Fruit fly (Drosophila melanogaster): Measurements from ENCODE around the gene CG1677.

CG1677 gene

dm6 chrX:7300356-7300721 is 105.3 kb downstream of the CG1677 start (continued):
- TF ChIP-seq vri (GFP tag; optimal IDR thresholded peaks at IDR 0.05) (no peak), CG10631 (GFP tag; optimal IDR thresholded peaks at IDR 0.05) (peak; percentile 10), net (GFP tag; optimal IDR thresholded peaks at IDR 0.05) (peak; percentile 44), Sox15 (GFP tag; optimal IDR thresholded peaks at IDR 0.05) (no peak), topi (GFP tag; optimal IDR thresholded peaks at IDR 0.05) (peak; percentile 19), Ets96B (tag; optimal IDR thresholded peaks at IDR 0.05) (peak; percentile 49), CG8632 (GFP tag; optimal IDR thresholded peaks at IDR 0.05) (no peak), Lpt (GFP tag; optimal IDR thresholded peaks at IDR 0.05) (no peak), CG11762 (GFP tag; optimal IDR thresholded peaks at IDR 0.05; ENCODE audit: insufficient read depth) (no peak), CG4318 (GFP tag; optimal IDR thresholded peaks at IDR 0.05) (no peak), CG6808 (GFP tag; optimal IDR thresholded peaks at IDR 0.05) (peak; percentile 29), salr (GFP tag; optimal IDR thresholded peaks at IDR 0.05) (peak in 1 of 2 experiments; percentile 39), CG10669 (GFP tag; optimal IDR thresholded peaks at IDR 0.05) (peak; percentile 58), Hr4 (GFP tag; optimal IDR thresholded peaks at IDR 0.05) (peak; percentile 15), Sox14 (GFP tag; optimal IDR thresholded peaks at IDR 0.05) (peak; percentile 27), CG31627 (GFP tag; optimal IDR thresholded peaks at IDR 0.05) (peak; percentile 33), CG32006 (GFP tag; optimal IDR thresholded peaks at IDR 0.05) (peak; percentile 39), CG9139 (GFP tag; optimal IDR thresholded peaks at IDR 0.05) (peak; percentile 40), fd85E (GFP tag; optimal IDR thresholded peaks at IDR 0.05) (no peak), spab (GFP tag; optimal IDR thresholded peaks at IDR 0.05) (peak; percentile 42), CG15336 (GFP tag; IDR thresholded peaks at IDR 0.05) (peak; percentile 13; the same call in 1 of the 2 replicates), fd59A (GFP tag; optimal IDR thresholded peaks at IDR 0.05) (peak; percentile 59), CG3032 (tag; optimal IDR thresholded peaks at IDR 0.05) (peak; percentile 62), CG11902 (GFP tag; optimal IDR thresholded peaks at IDR 0.05) (no peak), Eip93F (GFP tag; optimal IDR thresholded peaks at IDR 0.05) (no peak), CG8119 (GFP tag; IDR thresholded peaks at IDR 0.05) (0 out of 3 replicates have a peak, but pooled peaks have one; percentile 25), lz (GFP tag; optimal IDR thresholded peaks at IDR 0.05) (peak; percentile 21), OdsH (GFP tag; optimal IDR thresholded peaks at IDR 0.05) (no peak)

- TF ChIP-seq spab (GFP tag; optimal IDR thresholded peaks at IDR 0.05), result peak; percentile 39
- no peak for TF ChIP-seq Eip93F (GFP tag; optimal IDR thresholded peaks at IDR 0.05)
- peak; percentile 68 for TF ChIP-seq CG11902 (GFP tag; optimal IDR thresholded peaks at IDR 0.05)
- TF ChIP-seq Ets21C (GFP tag; optimal IDR thresholded peaks at IDR 0.05), result peak; percentile 40
- peak; percentile 58 for TF ChIP-seq cyc (GFP tag; optimal IDR thresholded peaks at IDR 0.05)
- TF ChIP-seq CG10631 (GFP tag; optimal IDR thresholded peaks at IDR 0.05), result peak; percentile 57
- peak; percentile 75 for TF ChIP-seq CG6792 (GFP tag; optimal IDR thresholded peaks at IDR 0.05)
- peak; percentile 70 for TF ChIP-seq lz (GFP tag; optimal IDR thresholded peaks at IDR 0.05)
- peak; percentile 80 for TF ChIP-seq pdm3 (GFP tag; optimal IDR thresholded peaks at IDR 0.05)
- peak; percentile 81 for TF ChIP-seq svp (GFP tag)
- peak; percentile 48 for TF ChIP-seq dac (GFP tag; optimal IDR thresholded peaks at IDR 0.05)
- no peak for TF ChIP-seq Gug (GFP tag; IDR thresholded peaks at IDR 0.05)
- TF ChIP-seq CG7368 (GFP tag; optimal IDR thresholded peaks at IDR 0.05), result peak; percentile 21
- TF ChIP-seq CG4318 (GFP tag; optimal IDR thresholded peaks at IDR 0.05), result peak; percentile 52
- TF ChIP-seq CG15336 (GFP tag; IDR thresholded peaks at IDR 0.05), result peak; percentile 69
- TF ChIP-seq topi (GFP tag; optimal IDR thresholded peaks at IDR 0.05), result peak; percentile 68
- peak; percentile 63 for TF ChIP-seq Met (GFP tag; optimal IDR thresholded peaks at IDR 0.05)
- peak; percentile 61 for TF ChIP-seq Ets96B (tag; optimal IDR thresholded peaks at IDR 0.05)
- peak; percentile 73 for TF ChIP-seq CG31627 (GFP tag; optimal IDR thresholded peaks at IDR 0.05)
- TF ChIP-seq CG10669 (GFP tag; optimal IDR thresholded peaks at IDR 0.05), result peak; percentile 67
- TF ChIP-seq Sox15 (GFP tag; optimal IDR thresholded peaks at IDR 0.05), result peak; percentile 61
- TF ChIP-seq ss (GFP tag; optimal IDR thresholded peaks at IDR 0.05), result peak in 1 of 2 experiments; percentile 45
- TF ChIP-seq achi (GFP tag; optimal IDR thresholded peaks at IDR 0.05), result peak; percentile 63
- peak; percentile 31 for TF ChIP-seq Eip75B (GFP tag; optimal IDR thresholded peaks at IDR 0.05)
- peak; percentile 67 for TF ChIP-seq CG3919 (GFP tag; optimal IDR thresholded peaks at IDR 0.05)
- TF ChIP-seq Hr38 (GFP tag; optimal IDR thresholded peaks at IDR 0.05), result no peak
- peak; percentile 50 for TF ChIP-seq fkh (GFP tag; optimal IDR thresholded peaks at IDR 0.05)
- TF ChIP-seq Sox102F (GFP tag; optimal IDR thresholded peaks at IDR 0.05), result peak; percentile 67
- TF ChIP-seq fd59A (GFP tag; optimal IDR thresholded peaks at IDR 0.05), result peak; percentile 56
- peak; percentile 68 for TF ChIP-seq Hr39 (GFP tag; optimal IDR thresholded peaks at IDR 0.05)
- peak; percentile 56 for TF ChIP-seq CG34406 (GFP tag; optimal IDR thresholded peaks at IDR 0.05)
- no peak for TF ChIP-seq Lpt (GFP tag; optimal IDR thresholded peaks at IDR 0.05)
- peak; percentile 40 for TF ChIP-seq Sox14 (GFP tag; optimal IDR thresholded peaks at IDR 0.05)
- peak; percentile 50 for TF ChIP-seq CG6808 (GFP tag; optimal IDR thresholded peaks at IDR 0.05)
Observed at dm6 chrX:7299399-7300355, 105.9 kb downstream of the CG1677 start.

Data from whole organism, prepupa.